Fruit fly (Drosophila melanogaster) whole organism, embryonic: ENCODE data around the gene trbl.

Experiments used
- Atf-2 ChIP-seq: fragments of 200-800 bp; sonication (Bioruptor generic); optimal IDR thresholded peaks from 2 replicates; lab custom pipeline; 2016; ENCODE audit warnings: missing biosample characterization, missing genetic modification characterization
- CG10274 ChIP-seq: fragments of 200-800 bp; sonication (Bioruptor generic); optimal IDR thresholded peaks from 3 replicates; lab custom pipeline; 2017; ENCODE audit warnings: missing biosample characterization, mild to moderate bottlenecking, missing genetic modification characterization
- CG10431 ChIP-seq: fragments of 200-800 bp; sonication (Bioruptor generic); optimal IDR thresholded peaks from 3 replicates; lab custom pipeline; 2018; ENCODE audit warnings: missing biosample characterization, mild to moderate bottlenecking, missing genetic modification characterization
- CG10462 ChIP-seq: fragments of 200-800 bp; sonication (Bioruptor generic); optimal IDR thresholded peaks from 2 replicates; lab custom pipeline; 2016; ENCODE audit warnings: missing biosample characterization, missing genetic modification characterization
- CG11247 ChIP-seq: fragments of 200-800 bp; sonication (Bioruptor generic); IDR thresholded peaks from 2 replicates; pipeline ENCODE4 v1.3.6; 2022; ENCODE audit warnings: missing biosample characterization, missing genetic modification characterization
- CG11456 ChIP-seq: fragments of 200-800 bp; sonication (Bioruptor generic); IDR thresholded peaks from 3 replicates; pipeline ENCODE4 v1.3.6; 2022; ENCODE audit warnings: missing biosample characterization, missing genetic modification characterization
- CG12659 ChIP-seq: fragments of 200-800 bp; sonication (Bioruptor generic); optimal IDR thresholded peaks from 3 replicates; lab custom pipeline; 2017; ENCODE audit warnings: mild to moderate bottlenecking, missing biosample characterization, missing genetic modification reagents, missing genetic modification characterization
- CG12744 ChIP-seq: fragments of 200-800 bp; sonication (Bioruptor generic); optimal IDR thresholded peaks from 2 replicates; lab custom pipeline; 2016; ENCODE audit warnings: missing biosample characterization, missing genetic modification characterization
- CG13287 ChIP-seq: fragments of 200-800 bp; sonication (Bioruptor generic); IDR thresholded peaks from 2 replicates; pipeline ENCODE4 v1.3.6; 2022; ENCODE audit warnings: missing biosample characterization, missing genetic modification characterization; ENCODE audit not compliant: partially characterized antibody
- CG13894 ChIP-seq: fragments of 200-800 bp; sonication (Bioruptor generic); optimal IDR thresholded peaks from 3 replicates; lab custom pipeline; 2018; ENCODE audit warnings: missing biosample characterization, mild to moderate bottlenecking, missing genetic modification characterization, moderate library complexity
- CG15073 ChIP-seq: fragments of 200-800 bp; sonication (Bioruptor generic); optimal IDR thresholded peaks from 2 replicates; lab custom pipeline; 2016; ENCODE audit warnings: missing biosample characterization, missing genetic modification characterization
- CG34224 ChIP-seq: fragments of 200-800 bp; sonication (Bioruptor generic); IDR thresholded peaks from 3 replicates; pipeline ENCODE4 v1.3.6; 2022; ENCODE audit warnings: missing biosample characterization, missing genetic modification characterization; ENCODE audit not compliant: partially characterized antibody
- CG3847 ChIP-seq: fragments of 200-800 bp; sonication (Bioruptor generic); IDR thresholded peaks from 2 replicates; pipeline ENCODE4 v1.3.6; 2022; ENCODE audit warnings: missing biosample characterization, missing genetic modification characterization
- CG43689 ChIP-seq: fragments of 200-800 bp; sonication (Bioruptor generic); IDR thresholded peaks from 2 replicates; pipeline ENCODE4 v1.3.6; 2022; ENCODE audit warnings: missing biosample characterization, missing genetic modification characterization
- CG4854 ChIP-seq: fragments of 200-800 bp; sonication (Bioruptor generic); optimal IDR thresholded peaks from 2 replicates; lab custom pipeline; 2016; ENCODE audit warnings: missing biosample characterization, missing genetic modification characterization, inconsistent platforms
- CG6791 ChIP-seq: fragments of 200-800 bp; sonication (Bioruptor generic); IDR thresholded peaks from 3 replicates; pipeline ENCODE4 v1.3.6; 2022; ENCODE audit warnings: missing biosample characterization, missing genetic modification characterization; ENCODE audit not compliant: partially characterized antibody
- CHES-1-like ChIP-seq: fragments of 200-800 bp; sonication (Bioruptor generic); optimal IDR thresholded peaks from 2 replicates; lab custom pipeline; 2016; ENCODE audit warnings: missing biosample characterization, missing genetic modification characterization
- CoRest ChIP-seq: fragments of 200-800 bp; sonication (Bioruptor generic); optimal IDR thresholded peaks from 3 replicates; lab custom pipeline; 2018; ENCODE audit warnings: missing biosample characterization, mild to moderate bottlenecking, missing genetic modification characterization, moderate library complexity
- D19A ChIP-seq: fragments of 200-800 bp; optimal IDR thresholded peaks from 3 replicates; lab custom pipeline; 2019; ENCODE audit warnings: missing biosample characterization, mild to moderate bottlenecking, missing genetic modification characterization, moderate library complexity
- Doc3 ChIP-seq: fragments of 200-800 bp; sonication (Bioruptor generic); IDR thresholded peaks from 3 replicates; pipeline ENCODE4 v1.3.6; 2022; ENCODE audit warnings: missing biosample characterization, missing genetic modification characterization; ENCODE audit not compliant: partially characterized antibody
- Dp ChIP-seq: fragments of 200-800 bp; sonication (Bioruptor generic); optimal IDR thresholded peaks from 2 replicates; lab custom pipeline; 2018; ENCODE audit warnings: missing biosample characterization, mild to moderate bottlenecking, missing genetic modification characterization, moderate library complexity
- Dref ChIP-seq: fragments of 200-800 bp; sonication (Bioruptor generic); IDR thresholded peaks from 2 replicates; pipeline ENCODE4 v1.3.6; 2022; ENCODE audit warnings: missing biosample characterization, missing genetic modification characterization
- E2f1 ChIP-seq: fragments of 200-800 bp; sonication (Bioruptor generic); IDR thresholded peaks from 2 replicates; pipeline ENCODE4 v1.3.6; 2022; ENCODE audit warnings: missing biosample characterization, missing genetic modification characterization
- E2f2 ChIP-seq: fragments of 200-800 bp; sonication (Bioruptor generic); IDR thresholded peaks from 2 replicates; pipeline ENCODE4 v1.3.6; 2022; ENCODE audit warnings: missing biosample characterization, missing genetic modification characterization
- Elba2 ChIP-seq: fragments of 200-800 bp; sonication (Bioruptor generic); optimal IDR thresholded peaks from 3 replicates; lab custom pipeline; 2016; ENCODE audit warnings: missing biosample characterization, missing genetic modification characterization
- Gug ChIP-seq: fragments of 200-800 bp; sonication (Bioruptor generic); IDR thresholded peaks from 4 replicates; pipeline ENCODE4 v1.3.6; 2022; ENCODE audit warnings: missing biosample characterization, missing genetic modification characterization
- HLH3B ChIP-seq: fragments of 200-800 bp; sonication (Bioruptor generic); IDR thresholded peaks from 2 replicates; pipeline ENCODE4 v1.3.6; 2022; ENCODE audit warnings: missing biosample characterization, missing genetic modification characterization
- MBD-R2 ChIP-seq: fragments of 200-800 bp; sonication (Bioruptor generic); IDR thresholded peaks from 2 replicates; pipeline ENCODE4 v1.3.6; 2022; ENCODE audit warnings: missing biosample characterization, missing genetic modification characterization
- MESR4 ChIP-seq: fragments of 200-800 bp; sonication (Bioruptor generic); optimal IDR thresholded peaks from 2 replicates; lab custom pipeline; 2018; ENCODE audit warnings: missing biosample characterization, mild to moderate bottlenecking, missing genetic modification characterization, moderate library complexity
- Scr ChIP-seq: fragments of 200-800 bp; sonication (Bioruptor generic); IDR thresholded peaks from 2 replicates; pipeline ENCODE4 v1.3.6; 2022; ENCODE audit warnings: missing biosample characterization, missing genetic modification characterization; ENCODE audit not compliant: partially characterized antibody
- Sox102F ChIP-seq: fragments of 200-800 bp; sonication (Bioruptor generic); optimal IDR thresholded peaks from 2 replicates; lab custom pipeline; 2018; ENCODE audit warnings: missing biosample characterization, mild to moderate bottlenecking, missing genetic modification characterization, moderate library complexity
- YL-1 ChIP-seq: fragments of 200-800 bp; sonication (Bioruptor generic); optimal IDR thresholded peaks from 3 replicates; lab custom pipeline; 2017; ENCODE audit warnings: missing biosample characterization, mild to moderate bottlenecking, missing genetic modification characterization
- bbx ChIP-seq: fragments of 200-800 bp; sonication (Bioruptor generic); IDR thresholded peaks from 2 replicates; pipeline ENCODE4 v1.3.6; 2022; ENCODE audit warnings: missing biosample characterization, missing genetic modification characterization; ENCODE audit not compliant: partially characterized antibody
- chinmo ChIP-seq: fragments of 200-800 bp; sonication (Bioruptor generic); IDR thresholded peaks from 4 replicates; pipeline ENCODE4 v1.3.6; 2022; ENCODE audit warnings: missing biosample characterization, missing genetic modification characterization; ENCODE audit not compliant: partially characterized antibody
- chm ChIP-seq: fragments of 200-800 bp; sonication (Bioruptor generic); IDR thresholded peaks from 2 replicates; pipeline ENCODE4 v1.3.6; 2022; ENCODE audit warnings: missing biosample characterization, missing genetic modification characterization
- corto ChIP-seq: fragments of 200-800 bp; sonication (Bioruptor generic); optimal IDR thresholded peaks from 2 replicates; lab custom pipeline; 2016; ENCODE audit warnings: missing biosample characterization, mild to moderate bottlenecking, missing genetic modification characterization, moderate library complexity
- crp ChIP-seq, 2 experiments: fragments of 200-800 bp; sonication (Bioruptor generic); optimal IDR thresholded peaks; 2 replicates in 1 of 2; 3 replicates in 1 of 2; lab custom pipeline; 2017; ENCODE audit warnings: missing biosample characterization in 2 of 2, missing genetic modification characterization in 2 of 2, mild to moderate bottlenecking in 1 of 2, moderate library complexity in 1 of 2
- fru ChIP-seq: fragments of >200 bp; optimal IDR thresholded peaks from 2 replicates; lab custom pipeline; 2017
- gcm ChIP-seq: fragments of 200-800 bp; sonication (Bioruptor generic); optimal IDR thresholded peaks from 2 replicates; lab custom pipeline; 2019; ENCODE audit warnings: missing biosample characterization, mild to moderate bottlenecking, missing genetic modification characterization, moderate library complexity
- gfzf ChIP-seq: fragments of 200-800 bp; sonication (Bioruptor generic); optimal IDR thresholded peaks from 2 replicates; lab custom pipeline; 2016; ENCODE audit warnings: missing biosample characterization, mild to moderate bottlenecking, missing genetic modification characterization, moderate library complexity
- hbn ChIP-seq: fragments of 200-800 bp; sonication (Bioruptor generic); IDR thresholded peaks from 2 replicates; pipeline ENCODE4 v1.3.6; 2022; ENCODE audit warnings: missing biosample characterization, missing genetic modification characterization; ENCODE audit not compliant: partially characterized antibody
- nom ChIP-seq: fragments of 200-800 bp; sonication (Bioruptor generic); optimal IDR thresholded peaks from 2 replicates; lab custom pipeline; 2017; ENCODE audit warnings: missing biosample characterization, missing genetic modification characterization, mild to moderate bottlenecking, moderate library complexity, missing genetic modification reagents
- oc ChIP-seq: fragments of 200-800 bp; sonication (Bioruptor generic); optimal IDR thresholded peaks from 2 replicates; lab custom pipeline; 2018; ENCODE audit warnings: missing biosample characterization, mild to moderate bottlenecking, missing genetic modification characterization, moderate library complexity
- pfk ChIP-seq: fragments of 200-800 bp; sonication (Bioruptor generic); optimal IDR thresholded peaks from 2 replicates; lab custom pipeline; 2018; ENCODE audit warnings: missing biosample characterization, mild to moderate bottlenecking, missing genetic modification characterization, moderate library complexity
- pzg ChIP-seq: fragments of 200-800 bp; sonication (Bioruptor generic); optimal IDR thresholded peaks from 3 replicates; lab custom pipeline; 2018; ENCODE audit warnings: missing biosample characterization, mild to moderate bottlenecking, missing genetic modification characterization, moderate library complexity
- salm ChIP-seq: fragments of 200-800 bp; sonication (Bioruptor generic); optimal IDR thresholded peaks from 2 replicates; lab custom pipeline; 2018; ENCODE audit warnings: missing biosample characterization, mild to moderate bottlenecking, missing genetic modification characterization
- slp2 ChIP-seq: fragments of 200-800 bp; sonication (Bioruptor generic); optimal IDR thresholded peaks from 2 replicates; lab custom pipeline; 2016; ENCODE audit warnings: missing biosample characterization, missing genetic modification characterization
- stc ChIP-seq: fragments of 200-800 bp; sonication (Bioruptor generic); IDR thresholded peaks from 2 replicates; pipeline ENCODE4 v1.3.6; 2022; ENCODE audit warnings: missing biosample characterization, missing genetic modification characterization
- stwl ChIP-seq: fragments of 200-800 bp; sonication (Bioruptor generic); optimal IDR thresholded peaks from 3 replicates; lab custom pipeline; 2018; ENCODE audit warnings: missing biosample characterization, mild to moderate bottlenecking, missing genetic modification characterization, moderate library complexity
- usp ChIP-seq: fragments of >200 bp; optimal IDR thresholded peaks from 2 replicates; lab custom pipeline; 2017; ENCODE audit warnings: missing biosample characterization, missing genetic modification characterization

The trbl gene

dm6 chr3L:20430182-20430581, 28.8 kb upstream of the trbl start, which contains the start of gene CG5262 (continued):
- TF ChIP-seq Sox102F (GFP tag; lab: Kevin White, UChicago) (no peak), CG10274 (GFP tag; lab: Kevin White, UChicago) (no peak), salm (no peak), Atf-2 (GFP tag; lab: Kevin White, UChicago) (no peak), gfzf (GFP tag; lab: Kevin White, UChicago) (peak; percentile 91), stwl (tag; lab: Kevin White, UChicago) (peak; percentile 79), CG13894 (tag; lab: Kevin White, UChicago) (no peak), MBD-R2 (peak; percentile 64), stc (no peak), CG12744 (GFP tag; lab: Kevin White, UChicago) (no peak), Gug (GFP tag; lab: Robert Waterston, UW) (no peak), fru (no peak), E2f2 (GFP tag; lab: Robert Waterston, UW) (peak; percentile 92), CG10431 (no peak), slp2 (GFP tag; lab: Kevin White, UChicago) (no peak), CoRest (tag; lab: Kevin White, UChicago) (no peak), CG15073 (no peak), Dref (GFP tag; lab: Robert Waterston, UW) (peak; percentile 43; the same call in 1 of the 2 replicates), oc (no peak), HLH3B (GFP tag; lab: Robert Waterston, UW) (no peak), nom (GFP tag; lab: Kevin White, UChicago) (peak; percentile 60), gcm (no peak), Scr (peak; percentile 28; the same call in 1 of the 2 replicates), corto (no peak), CG11456 (GFP tag; lab: Robert Waterston, UW) (no peak), D19A (tag; lab: Kevin White, UChicago) (no peak), pfk (GFP tag; lab: Kevin White, UChicago) (no peak), crp (GFP tag; optimal IDR thresholded peaks at IDR 0.05; lab: Kevin White, UChicago) (peak in 1 of 2 experiments; percentile 69), CG43689 (GFP tag; lab: Robert Waterston, UW) (no peak), CG4854 (GFP tag; lab: Kevin White, UChicago) (no peak), CG11247 (GFP tag; lab: Robert Waterston, UW) (no peak), E2f1 (no peak)

- TF ChIP-seq hbn (GFP tag; lab: Robert Waterston, UW) (peak; percentile 27; the same call in 1 of the 2 replicates), YL-1 (GFP tag; lab: Kevin White, UChicago) (peak; percentile 40), CHES-1-like (GFP tag; lab: Kevin White, UChicago) (no peak), CG34224 (peak; percentile 62), Doc3 (GFP tag; lab: Robert Waterston, UW) (peak; percentile 30; the same call in 1 of the 3 replicates), CG6791 (peak; percentile 70), CG10462 (GFP tag; lab: Kevin White, UChicago) (peak; percentile 40), CG13287 (peak; percentile 60; the same call in 1 of the 2 replicates), MBD-R2 (peak; percentile 66), Elba2 (GFP tag; lab: Kevin White, UChicago) (no peak), pzg (GFP tag; lab: Kevin White, UChicago) (peak; percentile 51), Dref (GFP tag; lab: Robert Waterston, UW) (peak; percentile 73), Dp (GFP tag; lab: Kevin White, UChicago) (peak; percentile 53), CG3847 (GFP tag; lab: Robert Waterston, UW) (no peak), usp (GFP tag; lab: Kevin White, UChicago) (no peak), gfzf (GFP tag; lab: Kevin White, UChicago) (peak; percentile 52), chm (GFP tag; lab: Robert Waterston, UW) (no peak), MESR4 (peak; percentile 56), chinmo (GFP tag; lab: Robert Waterston, UW) (0 out of 4 replicates have a peak, but pooled peaks have one; percentile 41), Scr (peak; percentile 42), CG12659 (GFP tag; lab: Kevin White, UChicago) (peak; percentile 17), bbx (peak; percentile 52; the same call in 1 of the 2 replicates)
Observed at dm6 chr3L:20427449-20427848, 26.0 kb upstream of the trbl start, which contains the start of gene CG5274. Gene CG5274, minus strand, starts transcription at chr3L:20427666.
